Worm (Caenorhabditis elegans) whole organism, mixed stage, embryonic: ENCODE data around the gene tab-1.

Source experiments
- elt-3 ChIP-seq: fragments of 150-350 bp; optimal IDR thresholded peaks from 2 replicates; lab custom pipeline; 2014; ENCODE audit warnings: missing biosample characterization, missing genetic modification characterization
- ham-2 ChIP-seq: fragments of 200-800 bp; sonication (Bioruptor generic); optimal IDR thresholded peaks from 2 replicates; lab custom pipeline; 2018; ENCODE audit warnings: mild to moderate bottlenecking, missing genetic modification characterization, missing compliant biosample characterization
- lin-13 ChIP-seq: fragments of 150-350 bp; optimal IDR thresholded peaks from 2 replicates; lab custom pipeline; 2014; ENCODE audit warnings: missing biosample characterization, missing genetic modification characterization
- lsy-2 ChIP-seq: fragments of 150-350 bp; optimal IDR thresholded peaks from 2 replicates; lab custom pipeline; 2014; ENCODE audit warnings: missing biosample characterization, missing genetic modification characterization
- mab-5 ChIP-seq: fragments of 150-350 bp; optimal IDR thresholded peaks from 2 replicates; lab custom pipeline; 2014; ENCODE audit warnings: missing biosample characterization, missing genetic modification characterization
- mep-1 ChIP-seq: fragments of 150-350 bp; optimal IDR thresholded peaks from 2 replicates; lab custom pipeline; 2017; ENCODE audit warnings: missing biosample characterization, missing genetic modification reagents, missing genetic modification characterization, inconsistent platforms
- ztf-11 ChIP-seq: fragments of 150-350 bp; optimal IDR thresholded peaks from 2 replicates; lab custom pipeline; 2014; ENCODE audit warnings: missing biosample characterization, missing genetic modification characterization

- TF ChIP-seq lsy-2 (tag; lab: Kevin White, UChicago) (no peak), ztf-11 (tag; lab: Kevin White, UChicago) (no peak), elt-3 (tag; lab: Kevin White, UChicago) (no peak), mab-5 (tag; lab: Kevin White, UChicago) (no peak), lin-13 (tag; lab: Kevin White, UChicago) (no peak), ham-2 (no peak), mep-1 (tag; lab: Kevin White, UChicago) (no peak)
These were observed 30.6 kb upstream of the tab-1 start for ce11 chrII:6772482-6772881.
